Fruit fly (Drosophila melanogaster): Measurements from ENCODE around the gene Sfp24F.

The Sfp24F gene

DNA sequence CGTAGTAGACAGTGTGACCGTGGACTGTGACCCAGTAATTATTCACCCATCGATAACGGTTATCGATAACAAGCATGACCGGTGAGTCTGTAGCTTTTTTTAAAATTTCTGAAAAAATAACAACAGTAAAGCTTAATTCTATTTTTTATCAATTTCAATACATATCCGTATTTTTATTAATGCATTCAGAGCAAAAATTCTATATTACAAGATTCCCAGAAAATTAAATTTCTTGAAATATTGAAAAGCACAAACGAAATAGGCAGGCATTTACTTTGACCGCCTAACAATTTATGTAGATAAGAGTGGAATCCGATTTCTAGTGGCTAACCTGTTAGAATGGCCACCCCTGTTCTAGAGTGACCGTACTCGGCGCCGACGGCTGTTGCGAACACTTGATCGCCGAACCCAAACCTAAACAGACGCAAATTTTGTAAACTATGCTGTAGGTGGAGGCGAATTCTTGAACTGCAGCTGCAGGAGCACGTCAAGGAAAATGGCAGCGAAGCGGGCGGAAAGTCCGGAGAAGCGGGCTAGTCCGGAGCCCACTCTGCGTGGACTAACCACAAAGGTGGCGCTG, 47.9 kb downstream of the Sfp24F start, which contains the start of gene CG3652 (continued):
- TF ChIP-seq CG2116 (GFP tag; optimal IDR thresholded peaks at IDR 0.05) (peak; percentile 71), chif (GFP tag; optimal IDR thresholded peaks at IDR 0.05) (no peak), GATAe (GFP tag; conservative IDR thresholded peaks at IDR 0.05) (no peak), jigr1 (GFP tag; IDR thresholded peaks at IDR 0.05) (no peak), Aef1 (GFP tag; IDR thresholded peaks at IDR 0.05) (no peak), fd102C (GFP tag; optimal IDR thresholded peaks at IDR 0.05) (no peak), CG6689 (GFP tag; IDR thresholded peaks at IDR 0.05) (no peak), Doc2 (GFP tag; IDR thresholded peaks at IDR 0.05) (no peak), CG16863 (GFP tag; optimal IDR thresholded peaks at IDR 0.05) (no peak), Ssrp (tag; optimal IDR thresholded peaks at IDR 0.05) (peak; percentile 11), CG15514 (GFP tag; optimal IDR thresholded peaks at IDR 0.05) (peak; percentile 42), tio (GFP tag; optimal IDR thresholded peaks at IDR 0.05) (no peak), ERR (GFP tag; optimal IDR thresholded peaks at IDR 0.05) (peak; percentile 3), ranshi (GFP tag; IDR thresholded peaks at IDR 0.05) (no peak), ssp (GFP tag; IDR thresholded peaks at IDR 0.05) (no peak), Trl (optimal IDR thresholded peaks at IDR 0.05) (no peak), Trl (GFP tag; optimal IDR thresholded peaks at IDR 0.05) (peak; percentile 34), MTF-1 (GFP tag; optimal IDR thresholded peaks at IDR 0.05; ENCODE audit: borderline replicate concordance) (no peak), sr (GFP tag; IDR thresholded peaks at IDR 0.05) (no peak), psq (GFP tag; optimal IDR thresholded peaks at IDR 0.05) (no peak), Neu2 (GFP tag; optimal IDR thresholded peaks at IDR 0.05; ENCODE audit: borderline replicate concordance) (no peak), CG8359 (GFP tag; optimal IDR thresholded peaks at IDR 0.05; ENCODE audit: borderline replicate concordance) (no peak), ato (GFP tag; IDR thresholded peaks at IDR 0.05; ENCODE audit: partially characterized antibody) (no peak), croc (GFP tag; conservative IDR thresholded peaks at IDR 0.05) (no peak), CG10366 (GFP tag; IDR thresholded peaks at IDR 0.05) (no peak), Mes4 (GFP tag; optimal IDR thresholded peaks at IDR 0.05) (no peak), Pdp1 (GFP tag; optimal IDR thresholded peaks at IDR 0.05) (peak in 1 of 2 experiments; percentile 25), CG13894 (tag; optimal IDR thresholded peaks at IDR 0.05) (no peak), CG2875 (GFP tag; optimal IDR thresholded peaks at IDR 0.05) (no peak), nerfin-1 (tag; optimal IDR thresholded peaks at IDR 0.05) (no peak), hbn (GFP tag; IDR thresholded peaks at IDR 0.05; ENCODE audit: partially characterized antibody) (no peak), so (GFP tag; IDR thresholded peaks at IDR 0.05) (no peak), NK7.1 (GFP tag; optimal IDR thresholded peaks at IDR 0.05) (no peak), Hr3 (GFP tag; optimal IDR thresholded peaks at IDR 0.05) (peak; percentile 30), gcm2 (GFP tag; optimal IDR thresholded peaks at IDR 0.05) (no peak), CG12744 (GFP tag; optimal IDR thresholded peaks at IDR 0.05) (no peak), CG1233 (GFP tag; optimal IDR thresholded peaks at IDR 0.05) (no peak), CG3995 (GFP tag; optimal IDR thresholded peaks at IDR 0.05) (peak; percentile 77), crc (GFP tag; optimal IDR thresholded peaks at IDR 0.05) (no peak), B-H1 (GFP tag; IDR thresholded peaks at IDR 0.05) (no peak), Tbp (GFP tag; optimal IDR thresholded peaks at IDR 0.05) (no peak), CkIIα-i1 (GFP tag; IDR thresholded peaks at IDR 0.05) (no peak), CG7928 (GFP tag; optimal IDR thresholded peaks at IDR 0.05) (peak; percentile 53), Sry-β (GFP tag; optimal IDR thresholded peaks at IDR 0.05) (peak; percentile 82), CG12155 (GFP tag; optimal IDR thresholded peaks at IDR 0.05) (peak; percentile 31), CG7963 (GFP tag; IDR thresholded peaks at IDR 0.05; ENCODE audit: partially characterized antibody) (no peak), CG3838 (GFP tag; optimal IDR thresholded peaks at IDR 0.05) (peak; percentile 23), zen2 (GFP tag; IDR thresholded peaks at IDR 0.05; ENCODE audit: partially characterized antibody) (no peak), Usf (GFP tag; optimal IDR thresholded peaks at IDR 0.05) (no peak), CG10565 (GFP tag; optimal IDR thresholded peaks at IDR 0.05) (no peak), bsh (GFP tag; optimal IDR thresholded peaks at IDR 0.05) (no peak)

Data from whole organism, embryonic.